Fruit fly (Drosophila melanogaster) S2 (cell line): Measurements from ENCODE around the gene mRpL55.

ENCODE experiments used
- CG8478 ChIP-seq: fragments of >200 bp; optimal IDR thresholded peaks from 2 replicates; lab custom pipeline; 2018
- CTCF ChIP-seq, 2 experiments: fragments of >200 bp; optimal IDR thresholded peaks; 2 replicates each; lab custom pipeline; 2018

- TF ChIP-seq CG8478 (no peak), CTCF (optimal IDR thresholded peaks at IDR 0.05; lab: Kevin White, UChicago) (no peak)
These were observed 32.2 kb downstream of the mRpL55 start for dm6 chr3R:19062549-19062948.
